Worm (Caenorhabditis elegans): ENCODE results near the gene set-6.

- TF ChIP-seq unc-62 (GFP tag; optimal IDR thresholded peaks at IDR 0.05): no peak
- TF ChIP-seq ztf-11 (tag; optimal IDR thresholded peaks at IDR 0.05): no peak
- TF ChIP-seq lin-13 (tag; optimal IDR thresholded peaks at IDR 0.05): no peak
- no peak for TF ChIP-seq nhr-28 (tag; optimal IDR thresholded peaks at IDR 0.05)
- TF ChIP-seq ceh-83 (GFP tag; optimal IDR thresholded peaks at IDR 0.05): no peak
- TF ChIP-seq mep-1 (tag; optimal IDR thresholded peaks at IDR 0.05): no peak
- no peak for TF ChIP-seq unc-120 (tag; optimal IDR thresholded peaks at IDR 0.05; ENCODE audit: poor library complexity, severe bottlenecking)
- TF ChIP-seq nhr-12 (tag; optimal IDR thresholded peaks at IDR 0.05): no peak
- no peak for TF ChIP-seq zip-8 (tag; optimal IDR thresholded peaks at IDR 0.05)
- no peak for TF ChIP-seq elt-3 (tag; optimal IDR thresholded peaks at IDR 0.05)
- no peak for TF ChIP-seq unc-39 (tag; optimal IDR thresholded peaks at IDR 0.05)
- no peak for TF ChIP-seq elt-1 (tag; optimal IDR thresholded peaks at IDR 0.05; ENCODE audit: borderline replicate concordance, insufficient read depth)
- TF ChIP-seq lsy-2 (tag; optimal IDR thresholded peaks at IDR 0.05): no peak
- no peak for TF ChIP-seq bed-3 (GFP tag; optimal IDR thresholded peaks at IDR 0.05)
These were observed 42.9 kb downstream of the set-6 start, which contains the start of gene dot-1.4 for ce11 chrX:11931559-11931958.

All from whole organism, mixed stage, embryonic.